Worm (Caenorhabditis elegans) whole organism, L3 larva: Measurements from ENCODE around the gene M163.22.

Experiments
- R02D3.7 ChIP-seq: fragments of 150-350 bp; optimal IDR thresholded peaks from 2 replicates; lab custom pipeline; 2014; ENCODE audit warnings: missing biosample characterization, missing genetic modification characterization
- ZK546.5 ChIP-seq: sonication (generic microtip); optimal IDR thresholded peaks from 2 replicates; lab custom pipeline; 2017; ENCODE audit warnings: missing biosample characterization, missing genetic modification characterization
- aly-2 ChIP-seq: fragments of 150-350 bp; optimal IDR thresholded peaks from 2 replicates; lab custom pipeline; 2014; ENCODE audit warnings: missing biosample characterization, missing genetic modification characterization
- ama-1 ChIP-seq: fragments of 150-350 bp; optimal IDR thresholded peaks from 2 replicates; lab custom pipeline; 2018
- ceh-28 ChIP-seq: fragments of 150-350 bp; optimal IDR thresholded peaks from 2 replicates; lab custom pipeline; 2014; ENCODE audit warnings: missing biosample characterization, missing genetic modification reagents, missing genetic modification characterization
- ceh-82 ChIP-seq: fragments of 150-350 bp; optimal IDR thresholded peaks from 2 replicates; lab custom pipeline; 2014; ENCODE audit warnings: missing biosample characterization, missing genetic modification characterization
- ceh-9 ChIP-seq: sonication (generic microtip); optimal IDR thresholded peaks from 2 replicates; lab custom pipeline; 2018; ENCODE audit warnings: missing biosample characterization, missing genetic modification characterization
- egl-27 ChIP-seq: sonication (generic microtip); optimal IDR thresholded peaks from 4 replicates; lab custom pipeline; 2017; ENCODE audit warnings: missing biosample characterization, missing genetic modification reagents, missing genetic modification characterization
- elt-1 ChIP-seq: fragments of 150-350 bp; optimal IDR thresholded peaks from 2 replicates; lab custom pipeline; 2014; ENCODE audit warnings: missing biosample characterization, missing genetic modification characterization
- elt-2 ChIP-seq: sonication (generic microtip); optimal IDR thresholded peaks from 2 replicates; lab custom pipeline; 2016; ENCODE audit warnings: missing genetic modification reagents, mild to moderate bottlenecking, missing genetic modification characterization, missing compliant biosample characterization
- eor-1 ChIP-seq, 2 experiments: fragments of 150-350 bp; optimal IDR thresholded peaks; 2 replicates each; lab custom pipeline; 2014 to 2018; ENCODE audit warnings: missing biosample characterization in 2 of 2, missing genetic modification characterization in 2 of 2
- fkh-10 ChIP-seq: sonication (generic microtip); optimal IDR thresholded peaks from 2 replicates; lab custom pipeline; 2017; ENCODE audit warnings: missing biosample characterization, missing genetic modification reagents, missing genetic modification characterization
- fkh-2 ChIP-seq: fragments of 150-350 bp; optimal IDR thresholded peaks from 2 replicates; lab custom pipeline; 2014; ENCODE audit warnings: missing biosample characterization, missing genetic modification reagents, missing genetic modification characterization
- fos-1 ChIP-seq: fragments of 150-350 bp; optimal IDR thresholded peaks from 2 replicates; lab custom pipeline; 2014; ENCODE audit warnings: missing biosample characterization, missing genetic modification characterization
- hmg-11 ChIP-seq: sonication (generic microtip); optimal IDR thresholded peaks from 2 replicates; lab custom pipeline; 2016; ENCODE audit warnings: missing genetic modification characterization, missing compliant biosample characterization
- jun-1 ChIP-seq: fragments of 150-350 bp; optimal IDR thresholded peaks from 2 replicates; lab custom pipeline; 2014; ENCODE audit warnings: missing biosample characterization, missing genetic modification reagents, missing genetic modification characterization
- lin-15B ChIP-seq: fragments of 150-350 bp; optimal IDR thresholded peaks from 2 replicates; lab custom pipeline; 2014; ENCODE audit warnings: missing biosample characterization, missing genetic modification characterization
- lsy-12 ChIP-seq: sonication (generic microtip); optimal IDR thresholded peaks from 2 replicates; lab custom pipeline; 2016; ENCODE audit warnings: mild to moderate bottlenecking, missing genetic modification characterization, missing compliant biosample characterization
- mml-1 ChIP-seq: fragments of 150-350 bp; sonication (generic microtip); optimal IDR thresholded peaks from 3 replicates; lab custom pipeline; 2014; ENCODE audit warnings: missing biosample characterization, missing genetic modification characterization
- nfya-1 ChIP-seq: sonication (generic microtip); optimal IDR thresholded peaks from 2 replicates; lab custom pipeline; 2017; ENCODE audit warnings: missing genetic modification characterization, mild to moderate bottlenecking, missing compliant biosample characterization, antibody characterized with exemption, moderate library complexity; ENCODE audit not compliant: insufficient read depth
- nhr-11 ChIP-seq: fragments of 150-350 bp; optimal IDR thresholded peaks from 2 replicates; lab custom pipeline; 2014; ENCODE audit warnings: missing biosample characterization, missing genetic modification characterization
- nhr-12 ChIP-seq: fragments of 150-350 bp; optimal IDR thresholded peaks from 2 replicates; lab custom pipeline; 2014; ENCODE audit warnings: missing biosample characterization, missing genetic modification characterization
- nhr-23 ChIP-seq: fragments of 150-350 bp; optimal IDR thresholded peaks from 2 replicates; lab custom pipeline; 2014; ENCODE audit warnings: missing biosample characterization, missing genetic modification reagents, missing genetic modification characterization
- nhr-237 ChIP-seq: fragments of 150-350 bp; optimal IDR thresholded peaks from 2 replicates; lab custom pipeline; 2014; ENCODE audit warnings: missing biosample characterization, missing genetic modification characterization
- nhr-25 ChIP-seq: sonication (generic microtip); optimal IDR thresholded peaks from 2 replicates; lab custom pipeline; 2017; ENCODE audit warnings: missing biosample characterization, missing genetic modification characterization
- nhr-28 ChIP-seq: fragments of 150-350 bp; optimal IDR thresholded peaks from 2 replicates; lab custom pipeline; 2014; ENCODE audit warnings: missing biosample characterization, missing genetic modification characterization
- nhr-43 ChIP-seq: sonication (generic microtip); optimal IDR thresholded peaks from 2 replicates; lab custom pipeline; 2016; ENCODE audit warnings: mild to moderate bottlenecking, missing genetic modification characterization, missing compliant biosample characterization; ENCODE audit not compliant: poor library complexity, severe bottlenecking
- nhr-76 ChIP-seq: fragments of 150-350 bp; sonication (generic microtip); optimal IDR thresholded peaks from 5 replicates; lab custom pipeline; 2014; ENCODE audit warnings: missing biosample characterization, missing genetic modification characterization
- pha-4 ChIP-seq: fragments of 150-350 bp; optimal IDR thresholded peaks from 2 replicates; lab custom pipeline; 2014; ENCODE audit warnings: missing biosample characterization, missing genetic modification reagents, missing genetic modification characterization
- pqm-1 ChIP-seq: fragments of 150-350 bp; optimal IDR thresholded peaks from 2 replicates; lab custom pipeline; 2017; ENCODE audit warnings: missing biosample characterization, missing genetic modification characterization, inconsistent platforms
- sea-2 ChIP-seq: fragments of 150-350 bp; sonication (generic microtip); optimal IDR thresholded peaks from 4 replicates; lab custom pipeline; 2014; ENCODE audit warnings: missing biosample characterization, missing genetic modification reagents, missing genetic modification characterization
- skn-1 ChIP-seq: fragments of 150-350 bp; optimal IDR thresholded peaks from 2 replicates; lab custom pipeline; 2014; ENCODE audit warnings: missing biosample characterization, missing genetic modification characterization
- snpc-4 ChIP-seq: fragments of 150-350 bp; optimal IDR thresholded peaks from 2 replicates; lab custom pipeline; 2014; ENCODE audit warnings: missing biosample characterization, missing genetic modification characterization
- tbx-2 ChIP-seq: sonication (generic microtip); optimal IDR thresholded peaks from 2 replicates; lab custom pipeline; 2016; ENCODE audit warnings: mild to moderate bottlenecking, missing genetic modification characterization, missing compliant biosample characterization
- unc-39 ChIP-seq: sonication (generic microtip); optimal IDR thresholded peaks from 4 replicates; lab custom pipeline; 2017; ENCODE audit warnings: missing biosample characterization, missing genetic modification characterization
- unc-62 ChIP-seq: fragments of 150-350 bp; sonication (generic microtip); optimal IDR thresholded peaks from 4 replicates; lab custom pipeline; 2014; ENCODE audit warnings: missing biosample characterization, missing genetic modification reagents, missing genetic modification characterization
- zag-1 ChIP-seq: fragments of 150-350 bp; optimal IDR thresholded peaks from 2 replicates; lab custom pipeline; 2014; ENCODE audit warnings: missing biosample characterization, missing genetic modification characterization
- ztf-11 ChIP-seq: fragments of 150-350 bp; optimal IDR thresholded peaks from 2 replicates; lab custom pipeline; 2014; ENCODE audit warnings: missing biosample characterization, missing genetic modification characterization

The M163.22 gene

ce11 chrX:14464513-14464912, 1.2 kb upstream of the M163.22 start, which contains the start of gene M163.7:
Gene M163.7, plus strand, starts transcription at chrX:14464813.
- TF ChIP-seq nhr-76 (tag; lab: Kevin White, UChicago) = no peak
- no peak for TF ChIP-seq pha-4 (tag; lab: Kevin White, UChicago)

- TF ChIP-seq aly-2 (tag; lab: Kevin White, UChicago) (no peak), nhr-43 (tag; lab: Kevin White, UChicago) (no peak), unc-62 (GFP tag; lab: Kevin White, UChicago) (no peak), hmg-11 (no peak), elt-2 (no peak), nhr-25 (tag; lab: Kevin White, UChicago) (no peak), ama-1 (lab: Kevin White, UChicago) (no peak), R02D3.7 (tag; lab: Kevin White, UChicago) (no peak), skn-1 (no peak), tbx-2 (no peak), nhr-28 (no peak), ztf-11 (tag; lab: Kevin White, UChicago) (no peak), elt-1 (no peak), lsy-12 (tag; lab: Kevin White, UChicago) (no peak), nhr-11 (tag; lab: Kevin White, UChicago) (no peak), ceh-28 (tag; lab: Kevin White, UChicago) (no peak), nhr-23 (tag; lab: Kevin White, UChicago) (no peak), zag-1 (tag; lab: Kevin White, UChicago) (no peak)
Observed at ce11 chrX:14466532-14466931, 839 bp downstream of the M163.22 start, which contains the start of gene M163.21. Gene M163.21, plus strand, starts transcription at chrX:14466832.

ce11 chrX:14469284-14469683, 3.6 kb downstream of the M163.22 start, which contains the start of gene M163.9:
Gene M163.9, plus strand, starts transcription at chrX:14469584.
- TF ChIP-seq ceh-82 (tag; lab: Kevin White, UChicago) (no peak), fos-1 (tag; lab: Kevin White, UChicago) (no peak), nhr-43 (tag; lab: Kevin White, UChicago) (no peak), ceh-9 (tag; lab: Kevin White, UChicago) (no peak), unc-62 (GFP tag; lab: Kevin White, UChicago) (no peak)

- TF ChIP-seq tbx-2 = no peak
- TF ChIP-seq R02D3.7 (tag; lab: Kevin White, UChicago) = no peak
- TF ChIP-seq unc-39 (tag; lab: Kevin White, UChicago) = no peak
Observed at ce11 chrX:14470687-14471086, 5.0 kb downstream of the M163.22 start, which contains the start of gene M163.10. Gene M163.10, plus strand, starts transcription at chrX:14470987.

- TF ChIP-seq nhr-25 (tag; lab: Kevin White, UChicago) = no peak
- no peak for TF ChIP-seq lin-15B
- TF ChIP-seq nfya-1 (tag; lab: Kevin White, UChicago) = no peak
- no peak for TF ChIP-seq nhr-76 (tag; lab: Kevin White, UChicago)
- no peak for TF ChIP-seq mml-1
- no peak for TF ChIP-seq sea-2 (GFP tag; lab: Kevin White, UChicago)
- TF ChIP-seq nhr-43 (tag; lab: Kevin White, UChicago) = no peak
- no peak for TF ChIP-seq hmg-11
- no peak for TF ChIP-seq jun-1 (tag; lab: Kevin White, UChicago)
- TF ChIP-seq eor-1 (tag; optimal IDR thresholded peaks at IDR 0.05; lab: Kevin White, UChicago) = no peak
- TF ChIP-seq snpc-4 (tag; lab: Kevin White, UChicago) = no peak
- no peak for TF ChIP-seq ZK546.5 (tag; lab: Kevin White, UChicago)
- TF ChIP-seq fkh-2 = no peak
- no peak for TF ChIP-seq nhr-237 (tag; lab: Kevin White, UChicago)
- no peak for TF ChIP-seq nhr-12 (tag; lab: Kevin White, UChicago)
- TF ChIP-seq fkh-10 (GFP tag; lab: Kevin White, UChicago) = no peak
- TF ChIP-seq elt-2 = no peak
- no peak for TF ChIP-seq egl-27
- TF ChIP-seq pqm-1 (tag; lab: Kevin White, UChicago) = no peak
Observed at ce11 chrX:14473740-14474139, 8.0 kb downstream of the M163.22 start, which contains the start of gene M163.5. Gene M163.5, plus strand, starts transcription at chrX:14474040.
